Fruit fly (Drosophila melanogaster): ENCODE results near the gene CG7166.

DNA sequence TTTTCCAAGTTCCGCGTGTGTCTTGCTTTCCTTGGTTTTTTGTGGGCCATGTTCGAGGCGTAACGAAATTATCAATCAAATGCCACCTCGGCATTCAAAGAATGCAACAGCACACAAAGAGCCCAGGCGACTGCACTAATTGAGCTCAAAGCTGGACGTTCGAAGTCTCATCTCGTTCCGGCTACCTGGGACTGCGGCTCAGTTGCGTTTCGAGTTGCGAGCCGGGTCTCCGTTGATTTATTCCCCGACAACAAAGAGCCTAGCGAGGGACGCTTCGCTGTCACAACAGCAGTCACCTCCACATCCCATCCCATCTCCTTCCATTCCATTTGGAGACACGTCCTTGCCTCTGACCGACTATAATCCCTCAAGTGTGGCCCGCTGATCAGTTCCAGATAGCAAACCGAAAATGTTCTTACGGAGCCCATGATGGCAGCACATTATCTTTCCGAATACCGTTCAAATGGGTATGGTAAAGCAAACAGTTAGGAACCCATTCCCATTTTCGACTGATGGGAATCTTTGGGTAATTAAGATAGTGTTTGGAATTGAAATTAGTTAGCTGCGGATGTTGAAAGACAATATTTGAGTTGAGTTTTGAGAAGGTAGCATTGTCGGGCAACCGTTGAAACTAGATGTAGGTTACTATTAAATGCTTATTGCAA, 17.6 kb upstream of the CG7166 start:
- TF ChIP-seq CG34224 (GFP tag; IDR thresholded peaks at IDR 0.05; ENCODE audit: partially characterized antibody) (no peak), wor (GFP tag; IDR thresholded peaks at IDR 0.05) (no peak), h (optimal IDR thresholded peaks at IDR 0.05) (no peak), sens (GFP tag) (no peak), cwo (GFP tag; optimal IDR thresholded peaks at IDR 0.05) (no peak), dmrt11E (tag; optimal IDR thresholded peaks at IDR 0.05) (no peak), ttk (GFP tag; IDR thresholded peaks at IDR 0.05) (no peak)

All from whole organism, embryonic.